Worm (Caenorhabditis elegans): ENCODE data around the gene zig-5.

ce11 chrIII:10907678-10908217 is 45.6 kb downstream of the zig-5 start:
- no peak for TF ChIP-seq ref-1 (GFP tag; conservative IDR thresholded peaks at IDR 0.05)
- no peak for TF ChIP-seq tab-1 (GFP tag; IDR thresholded peaks at IDR 0.05)
- TF ChIP-seq flt-1 (GFP tag; IDR thresholded peaks at IDR 0.05) = no peak
- no peak for TF ChIP-seq med-1 (GFP tag; optimal IDR thresholded peaks at IDR 0.05; ENCODE audit: insufficient read depth)
- no peak for TF ChIP-seq cog-1 (tag; optimal IDR thresholded peaks at IDR 0.05)
- TF ChIP-seq ztf-29 (GFP tag; IDR thresholded peaks at IDR 0.05) = no peak
- no peak for TF ChIP-seq klf-2 (GFP tag; conservative IDR thresholded peaks at IDR 0.05)
- TF ChIP-seq ztf-23 (GFP tag; IDR thresholded peaks at IDR 0.05) = no peak
